Worm (Caenorhabditis elegans) whole organism, L4/young adult: Measurements from ENCODE around the gene rig-6.

Source experiments
- W03F9.2 ChIP-seq: fragments of 150-350 bp; optimal IDR thresholded peaks from 2 replicates; lab custom pipeline; 2014; ENCODE audit warnings: missing biosample characterization, missing genetic modification characterization
- dao-5 ChIP-seq: sonication (generic microtip); optimal IDR thresholded peaks from 2 replicates; lab custom pipeline; 2016; ENCODE audit warnings: missing genotype, missing genetic modification characterization, moderate library complexity, missing compliant biosample characterization
- him-1 ChIP-seq: sonication (generic microtip); optimal IDR thresholded peaks from 2 replicates; lab custom pipeline; 2016; ENCODE audit warnings: missing genotype, missing genetic modification reagents, missing genetic modification characterization, missing compliant biosample characterization

DNA sequence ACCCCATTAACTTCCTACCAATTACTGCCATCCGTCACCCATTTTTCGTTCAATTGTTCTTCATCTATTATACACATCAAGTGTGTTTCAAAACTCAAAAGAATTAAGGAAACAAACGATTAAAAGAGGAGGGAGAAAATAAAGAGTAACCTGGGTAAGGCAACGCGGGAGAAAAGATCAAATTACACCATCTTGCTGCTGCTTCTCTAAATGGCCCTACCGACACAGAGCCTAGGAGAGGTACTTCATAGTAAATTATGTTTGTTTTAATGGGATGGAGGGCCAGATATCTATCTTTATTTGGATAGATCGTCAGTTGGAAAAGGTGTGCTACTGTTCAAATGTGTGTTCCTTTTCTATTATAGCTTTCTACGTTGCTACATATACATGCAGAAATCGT, 3.5 kb upstream of the rig-6 start:
- TF ChIP-seq dao-5 (tag; lab: Kevin White, UChicago) = no peak
- no peak for TF ChIP-seq him-1 (tag; lab: Kevin White, UChicago)
- no peak for TF ChIP-seq W03F9.2 (tag; lab: Kevin White, UChicago)
